Fruit fly (Drosophila melanogaster) whole organism, pupa: ENCODE measurements around the gene CG6688.

Experiments
- CG12605 ChIP-seq: fragments of 200-800 bp; sonication (Bioruptor generic); IDR thresholded peaks from 2 replicates; pipeline ENCODE4 v1.3.6; 2022; ENCODE audit warnings: missing biosample characterization, missing genetic modification characterization
- CG13204 ChIP-seq: fragments of 200-800 bp; sonication (Bioruptor generic); optimal IDR thresholded peaks from 2 replicates; lab custom pipeline; 2018; ENCODE audit warnings: missing biosample characterization, mild to moderate bottlenecking, missing genetic modification characterization, moderate library complexity
- CG17806 ChIP-seq: fragments of 200-800 bp; sonication (Bioruptor generic); optimal IDR thresholded peaks from 2 replicates; lab custom pipeline; 2018; ENCODE audit warnings: missing biosample characterization, mild to moderate bottlenecking, missing genetic modification characterization, moderate library complexity
- CG34367 ChIP-seq: fragments of 200-800 bp; sonication (Bioruptor generic); optimal IDR thresholded peaks from 2 replicates; lab custom pipeline; 2018; ENCODE audit warnings: missing biosample characterization, mild to moderate bottlenecking, missing genetic modification characterization
- CG8159 ChIP-seq: fragments of 200-800 bp; sonication (Bioruptor generic); optimal IDR thresholded peaks from 3 replicates; lab custom pipeline; 2018; ENCODE audit warnings: missing biosample characterization, mild to moderate bottlenecking, missing genetic modification characterization, moderate library complexity
- CG8301 ChIP-seq: fragments of 200-800 bp; sonication (Bioruptor generic); optimal IDR thresholded peaks from 2 replicates; lab custom pipeline; 2018; ENCODE audit warnings: missing biosample characterization, mild to moderate bottlenecking, missing genetic modification characterization
- CG9948 ChIP-seq: fragments of 200-800 bp; sonication (Bioruptor generic); optimal IDR thresholded peaks from 2 replicates; lab custom pipeline; 2018; ENCODE audit warnings: missing biosample characterization, mild to moderate bottlenecking, missing genetic modification characterization, moderate library complexity
- D1 ChIP-seq: fragments of 200-800 bp; sonication (Bioruptor generic); optimal IDR thresholded peaks from 2 replicates; lab custom pipeline; 2018; ENCODE audit warnings: missing biosample characterization, mild to moderate bottlenecking, missing genetic modification characterization, moderate library complexity
- EcR ChIP-seq: fragments of 200-800 bp; sonication (Bioruptor generic); optimal IDR thresholded peaks from 3 replicates; lab custom pipeline; 2019; ENCODE audit warnings: missing biosample characterization, missing genetic modification characterization, mild to moderate bottlenecking, moderate library complexity, missing genetic modification reagents
- Pif1B ChIP-seq: fragments of 200-800 bp; sonication (Bioruptor generic); optimal IDR thresholded peaks from 3 replicates; lab custom pipeline; 2016; ENCODE audit warnings: missing biosample characterization, missing genetic modification characterization
- fd96Ca ChIP-seq: fragments of 200-800 bp; sonication (Bioruptor generic); IDR thresholded peaks from 3 replicates; pipeline ENCODE4 v1.3.6; 2022; ENCODE audit warnings: missing biosample characterization, missing genetic modification characterization

DNA sequence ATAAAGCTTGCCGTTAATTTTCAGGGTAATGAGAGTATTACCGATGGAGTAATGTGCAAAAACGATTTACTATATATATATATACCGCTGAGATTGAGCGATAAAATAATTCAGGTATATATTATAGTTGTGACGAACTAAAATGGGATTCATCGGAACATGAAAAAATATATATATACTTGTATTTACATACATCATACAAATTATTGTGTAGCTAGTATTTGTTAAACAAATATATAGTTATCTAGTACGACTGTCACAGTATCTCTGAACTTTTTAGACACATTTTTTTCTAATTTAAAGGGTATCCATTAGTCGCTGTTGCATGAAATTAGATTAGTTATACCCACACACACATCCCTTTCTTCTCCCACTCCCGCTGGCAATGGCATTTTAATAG lies 24.1 kb downstream of the CG6688 start:
- TF ChIP-seq CG12605 (GFP tag; lab: Robert Waterston, UW) (no peak), CG9948 (no peak), Pif1B (GFP tag; lab: Kevin White, UChicago) (no peak), CG17806 (tag; lab: Kevin White, UChicago) (no peak), EcR (no peak), CG8301 (tag; lab: Kevin White, UChicago) (no peak), fd96Ca (GFP tag; lab: Robert Waterston, UW) (no peak), CG13204 (GFP tag; lab: Kevin White, UChicago) (no peak), D1 (tag; lab: Kevin White, UChicago) (no peak), CG8159 (tag; lab: Kevin White, UChicago) (no peak), CG34367 (tag; lab: Kevin White, UChicago) (no peak)
